Fruit fly (Drosophila melanogaster): ENCODE measurements around the gene CG8004.

Gene CG8004

DNA sequence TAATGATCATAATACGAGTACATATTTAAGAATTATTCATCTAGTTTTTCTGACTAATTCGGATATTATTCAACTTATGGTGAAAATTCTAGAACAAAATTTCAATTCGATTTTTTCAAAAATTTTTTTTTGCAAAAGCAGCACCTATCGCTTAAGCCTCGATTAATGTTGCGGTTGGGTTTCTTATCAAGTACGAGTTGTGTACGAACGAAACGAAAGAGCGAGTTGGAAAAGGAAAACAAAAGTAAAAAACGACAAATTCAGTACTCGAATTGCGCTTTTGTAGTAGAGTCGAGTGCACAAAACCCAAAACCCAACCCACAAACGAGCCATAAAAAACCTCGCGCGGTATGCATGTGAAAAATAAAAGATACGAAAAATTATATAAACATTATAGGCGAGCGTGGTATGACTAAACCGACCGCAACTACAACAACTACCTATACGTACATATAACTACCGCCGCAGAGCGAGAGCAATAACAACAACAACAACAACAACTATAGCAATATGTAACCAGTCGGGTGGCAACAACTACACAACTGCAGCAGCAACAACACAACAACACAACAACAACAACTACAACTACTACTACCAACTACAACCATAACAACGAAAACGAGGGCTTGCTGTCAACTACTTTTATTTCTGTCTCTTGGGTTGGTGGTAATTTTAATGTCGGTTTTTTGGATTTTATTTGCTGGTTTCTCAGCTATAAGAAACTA, 23.7 kb downstream of the CG8004 start (continued):
- TF ChIP-seq Pdp1 (GFP tag; optimal IDR thresholded peaks at IDR 0.05) = peak in 1 of 2 experiments; percentile 79
- TF ChIP-seq Sry-β (GFP tag; optimal IDR thresholded peaks at IDR 0.05) = no peak
- TF ChIP-seq mirr (GFP tag; optimal IDR thresholded peaks at IDR 0.05) = no peak
- TF ChIP-seq Usf (GFP tag; optimal IDR thresholded peaks at IDR 0.05) = no peak
- no peak for TF ChIP-seq ewg (GFP tag; optimal IDR thresholded peaks at IDR 0.05)
- peak; percentile 47 for TF ChIP-seq Med (GFP tag)
- peak; percentile 34 for TF ChIP-seq cg (GFP tag; optimal IDR thresholded peaks at IDR 0.05)
- TF ChIP-seq CG5180 (GFP tag; optimal IDR thresholded peaks at IDR 0.05) = no peak
- no peak for TF ChIP-seq danr (GFP tag; IDR thresholded peaks at IDR 0.05)
- TF ChIP-seq pita (GFP tag; optimal IDR thresholded peaks at IDR 0.05) = no peak
- no peak for TF ChIP-seq CG10431 (GFP tag; optimal IDR thresholded peaks at IDR 0.05)
- TF ChIP-seq kni (GFP tag; optimal IDR thresholded peaks at IDR 0.05) = peak; percentile 16
- TF ChIP-seq run (tag; optimal IDR thresholded peaks at IDR 0.05) = no peak
- TF ChIP-seq lab (GFP tag; optimal IDR thresholded peaks at IDR 0.05) = peak; percentile 1
- no peak for TF ChIP-seq gsb-n (tag; optimal IDR thresholded peaks at IDR 0.05)
- no peak for TF ChIP-seq CG4854 (GFP tag; optimal IDR thresholded peaks at IDR 0.05)
- TF ChIP-seq Hand (GFP tag; optimal IDR thresholded peaks at IDR 0.05) = no peak
- no peak for TF ChIP-seq CG12219 (GFP tag; optimal IDR thresholded peaks at IDR 0.05)
- no peak for TF ChIP-seq CG18011 (GFP tag; optimal IDR thresholded peaks at IDR 0.05)
- no peak for TF ChIP-seq CG6854 (GFP tag; optimal IDR thresholded peaks at IDR 0.05)
- no peak for TF ChIP-seq Dll (GFP tag; IDR thresholded peaks at IDR 0.05; ENCODE audit: partially characterized antibody)
- TF ChIP-seq ac (GFP tag; optimal IDR thresholded peaks at IDR 0.05) = no peak
- TF ChIP-seq salm (tag; optimal IDR thresholded peaks at IDR 0.05) = no peak
- TF ChIP-seq Sox102F (GFP tag; optimal IDR thresholded peaks at IDR 0.05) = no peak
- TF ChIP-seq Dad (GFP tag; optimal IDR thresholded peaks at IDR 0.05) = no peak
- TF ChIP-seq Spps (tag; optimal IDR thresholded peaks at IDR 0.05) = no peak
- no peak for TF ChIP-seq CG33557 (GFP tag; optimal IDR thresholded peaks at IDR 0.05)
- no peak for TF ChIP-seq Hmr (GFP tag; optimal IDR thresholded peaks at IDR 0.05)
- no peak for TF ChIP-seq nau (GFP tag; optimal IDR thresholded peaks at IDR 0.05)
- TF ChIP-seq Dek (tag; optimal IDR thresholded peaks at IDR 0.05) = no peak
- TF ChIP-seq Ada2b (GFP tag; IDR thresholded peaks at IDR 0.05) = no peak
- no peak for TF ChIP-seq CG4820 (GFP tag; optimal IDR thresholded peaks at IDR 0.05)
- no peak for TF ChIP-seq CG3407 (GFP tag; optimal IDR thresholded peaks at IDR 0.05)
- peak; percentile 36; the same call in 1 of the 2 replicates for TF ChIP-seq stc (GFP tag; IDR thresholded peaks at IDR 0.05)
- no peak for TF ChIP-seq CG15696 (tag; optimal IDR thresholded peaks at IDR 0.05)

DNA sequence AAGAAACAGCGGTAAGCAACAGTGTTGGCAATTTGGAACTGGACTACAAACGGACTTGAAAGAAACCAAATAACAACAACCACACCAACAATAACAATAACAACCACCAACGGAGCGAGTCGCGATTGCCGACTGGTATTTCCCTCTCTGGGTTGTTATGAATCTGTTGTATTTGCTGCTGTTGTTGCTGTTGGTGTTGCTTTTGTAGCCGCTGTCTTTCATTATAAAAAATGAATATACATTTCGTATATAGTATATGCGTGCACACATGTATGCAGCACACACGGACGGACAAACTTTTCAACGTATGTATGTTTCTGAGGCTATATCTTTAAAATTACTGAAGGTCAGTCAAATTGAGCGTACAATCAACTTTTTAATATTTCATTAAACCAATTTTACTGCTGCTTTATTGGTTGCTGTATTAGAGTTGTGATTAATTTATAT, 24.9 kb downstream of the CG8004 start:
- peak; percentile 2 for TF ChIP-seq abd-A (tag; optimal IDR thresholded peaks at IDR 0.05)
- TF ChIP-seq D19B (GFP tag; optimal IDR thresholded peaks at IDR 0.05) = no peak
- TF ChIP-seq ab (GFP tag; optimal IDR thresholded peaks at IDR 0.05) = peak; percentile 47
- peak; percentile 11 for TF ChIP-seq lbe (GFP tag; optimal IDR thresholded peaks at IDR 0.05)
- no peak for TF ChIP-seq CG31441 (GFP tag; IDR thresholded peaks at IDR 0.05)
- no peak for TF ChIP-seq ci (GFP tag; IDR thresholded peaks at IDR 0.05)
- TF ChIP-seq CG30020 (tag; optimal IDR thresholded peaks at IDR 0.05) = no peak
- no peak for TF ChIP-seq Eip74EF (GFP tag; optimal IDR thresholded peaks at IDR 0.05)
- TF ChIP-seq CG8924 (tag; optimal IDR thresholded peaks at IDR 0.05) = no peak
- TF ChIP-seq sd (tag; optimal IDR thresholded peaks at IDR 0.05) = peak; percentile 21
- TF ChIP-seq btn (GFP tag; optimal IDR thresholded peaks at IDR 0.05) = no peak
- no peak for TF ChIP-seq da (GFP tag; optimal IDR thresholded peaks at IDR 0.05)
- no peak for TF ChIP-seq CG10209 (GFP tag; optimal IDR thresholded peaks at IDR 0.05)
- no peak for TF ChIP-seq CG8765 (GFP tag; IDR thresholded peaks at IDR 0.05)
- TF ChIP-seq dysf (GFP tag; IDR thresholded peaks at IDR 0.05) = no peak
